Worm (Caenorhabditis elegans): ENCODE data around the gene fipr-16.

DNA sequence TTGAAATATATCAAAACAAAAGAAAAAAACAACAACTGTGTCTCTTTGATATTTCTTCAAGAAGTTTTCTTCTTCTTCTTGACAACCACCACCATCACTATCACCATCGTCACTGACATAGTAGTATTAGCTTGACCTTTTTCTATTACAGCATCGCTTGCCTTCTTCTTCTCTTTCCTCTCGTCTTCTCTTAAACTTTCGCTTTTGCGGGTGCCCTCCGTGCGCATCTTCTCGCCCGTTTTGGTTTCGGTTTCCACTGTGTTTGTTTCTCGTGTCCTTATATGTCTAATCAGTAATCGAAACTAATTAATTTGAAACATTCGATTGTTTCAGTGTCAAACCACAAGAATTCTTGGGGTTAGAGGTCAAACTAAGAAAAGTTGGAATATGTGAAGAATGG is 11.4 kb downstream of the fipr-16 start:
- no peak for TF ChIP-seq ztf-3 (GFP tag; optimal IDR thresholded peaks at IDR 0.05)
- TF ChIP-seq B0035.1 (tag; optimal IDR thresholded peaks at IDR 0.05): no peak
- no peak for TF ChIP-seq rec-8 (tag; optimal IDR thresholded peaks at IDR 0.05)
- no peak for TF ChIP-seq ztf-25 (GFP tag; IDR thresholded peaks at IDR 0.05)
- TF ChIP-seq efl-1 (GFP tag; optimal IDR thresholded peaks at IDR 0.05): no peak
- TF ChIP-seq atf-7 (tag; optimal IDR thresholded peaks at IDR 0.05): no peak
- TF ChIP-seq ama-1 (optimal IDR thresholded peaks at IDR 0.05): no peak
- TF ChIP-seq ama-1 (GFP tag; optimal IDR thresholded peaks at IDR 0.05): no peak
